Worm (Caenorhabditis elegans): ENCODE data around the gene Y46E12A.3.

Gene Y46E12A.3

ce11 chrIII:1717772-1718171, 37.0 kb downstream of the Y46E12A.3 start:
- TF ChIP-seq nhr-12 (tag; optimal IDR thresholded peaks at IDR 0.05), result no peak
- no peak for TF ChIP-seq nhr-76 (tag; optimal IDR thresholded peaks at IDR 0.05)
- no peak for TF ChIP-seq ceh-83 (GFP tag; optimal IDR thresholded peaks at IDR 0.05)
- TF ChIP-seq unc-62 (GFP tag; optimal IDR thresholded peaks at IDR 0.05), result no peak
- no peak for TF ChIP-seq blmp-1 (tag; optimal IDR thresholded peaks at IDR 0.05)
- no peak for TF ChIP-seq cnd-1 (tag; optimal IDR thresholded peaks at IDR 0.05)
- no peak for TF ChIP-seq mab-5 (tag; optimal IDR thresholded peaks at IDR 0.05)
- no peak for TF ChIP-seq sptf-1 (tag; optimal IDR thresholded peaks at IDR 0.05)
- TF ChIP-seq flh-1 (GFP tag; optimal IDR thresholded peaks at IDR 0.05), result no peak
- no peak for TF ChIP-seq unc-120 (tag; optimal IDR thresholded peaks at IDR 0.05; ENCODE audit: poor library complexity, severe bottlenecking)
- TF ChIP-seq ceh-43 (GFP tag; optimal IDR thresholded peaks at IDR 0.05), result no peak
- TF ChIP-seq bed-3 (GFP tag; optimal IDR thresholded peaks at IDR 0.05), result no peak
- no peak for TF ChIP-seq elt-3 (tag; optimal IDR thresholded peaks at IDR 0.05)
- no peak for TF ChIP-seq elt-1 (tag; optimal IDR thresholded peaks at IDR 0.05; ENCODE audit: borderline replicate concordance, insufficient read depth)
- no peak for TF ChIP-seq lsy-2 (tag; optimal IDR thresholded peaks at IDR 0.05)
- TF ChIP-seq ces-1 (GFP tag; optimal IDR thresholded peaks at IDR 0.05), result no peak
- no peak for TF ChIP-seq tbx-8 (GFP tag; optimal IDR thresholded peaks at IDR 0.05)

ce11 chrIII:1713991-1714611, 40.6 kb downstream of the Y46E12A.3 start:
- no peak for TF ChIP-seq ham-2 (GFP tag; optimal IDR thresholded peaks at IDR 0.05)
- no peak for TF ChIP-seq unc-62 (GFP tag; optimal IDR thresholded peaks at IDR 0.05)
- no peak for TF ChIP-seq hlh-1 (tag; optimal IDR thresholded peaks at IDR 0.05)
- no peak for TF ChIP-seq nhr-28 (tag; optimal IDR thresholded peaks at IDR 0.05)
- TF ChIP-seq sem-2 (GFP tag; optimal IDR thresholded peaks at IDR 0.05), result no peak
- no peak for TF ChIP-seq unc-120 (tag; optimal IDR thresholded peaks at IDR 0.05; ENCODE audit: poor library complexity, severe bottlenecking)
- TF ChIP-seq ceh-83 (GFP tag; optimal IDR thresholded peaks at IDR 0.05), result no peak
- no peak for TF ChIP-seq ztf-11 (tag; optimal IDR thresholded peaks at IDR 0.05)

ce11 chrIII:1705799-1706198, 48.9 kb downstream of the Y46E12A.3 start, which contains the start of the genes fbxa-13 and Y22D7AR.2:
fbxa-13 (minus strand) TSS chrIII:1705899.
Y22D7AR.2 (plus strand) TSS chrIII:1705946.
- TF ChIP-seq mep-1 (tag; optimal IDR thresholded peaks at IDR 0.05), result no peak
- TF ChIP-seq ham-2 (GFP tag; optimal IDR thresholded peaks at IDR 0.05), result no peak
- TF ChIP-seq elt-1 (tag; optimal IDR thresholded peaks at IDR 0.05; ENCODE audit: borderline replicate concordance, insufficient read depth), result no peak
- TF ChIP-seq lin-13 (tag; optimal IDR thresholded peaks at IDR 0.05), result no peak
- no peak for TF ChIP-seq sptf-1 (tag; optimal IDR thresholded peaks at IDR 0.05)
- no peak for TF ChIP-seq lsy-2 (tag; optimal IDR thresholded peaks at IDR 0.05)
- TF ChIP-seq M03D4.4 (tag; optimal IDR thresholded peaks at IDR 0.05), result no peak
- TF ChIP-seq nhr-76 (tag; optimal IDR thresholded peaks at IDR 0.05), result no peak
- TF ChIP-seq sem-2 (GFP tag; optimal IDR thresholded peaks at IDR 0.05), result no peak
- TF ChIP-seq nhr-28 (tag; optimal IDR thresholded peaks at IDR 0.05), result no peak
- TF ChIP-seq drap-1 (GFP tag; optimal IDR thresholded peaks at IDR 0.05), result no peak
- TF ChIP-seq flh-1 (GFP tag; optimal IDR thresholded peaks at IDR 0.05), result no peak
- TF ChIP-seq nhr-237 (tag; optimal IDR thresholded peaks at IDR 0.05), result no peak
- no peak for TF ChIP-seq tbx-8 (GFP tag; optimal IDR thresholded peaks at IDR 0.05)
- TF ChIP-seq ceh-39 (tag; optimal IDR thresholded peaks at IDR 0.05), result no peak
- TF ChIP-seq unc-39 (tag; optimal IDR thresholded peaks at IDR 0.05), result no peak
- TF ChIP-seq nhr-12 (tag; optimal IDR thresholded peaks at IDR 0.05), result no peak

ce11 chrIII:1705331-1705730, 49.4 kb downstream of the Y46E12A.3 start:
- TF ChIP-seq unc-120 (tag; optimal IDR thresholded peaks at IDR 0.05; ENCODE audit: poor library complexity, severe bottlenecking), result no peak
- TF ChIP-seq nhr-237 (tag; optimal IDR thresholded peaks at IDR 0.05), result no peak

ce11 chrIII:1704020-1704419, 50.7 kb downstream of the Y46E12A.3 start:
- peak; percentile 4 for TF ChIP-seq ham-2 (GFP tag; optimal IDR thresholded peaks at IDR 0.05)
- no peak for TF ChIP-seq mab-5 (tag; optimal IDR thresholded peaks at IDR 0.05)

- TF ChIP-seq cnd-1 (tag; optimal IDR thresholded peaks at IDR 0.05) (no peak), mls-2 (tag; optimal IDR thresholded peaks at IDR 0.05) (no peak), ceh-83 (GFP tag; optimal IDR thresholded peaks at IDR 0.05) (no peak), unc-39 (tag; optimal IDR thresholded peaks at IDR 0.05) (no peak), tbx-8 (GFP tag; optimal IDR thresholded peaks at IDR 0.05) (no peak), ceh-43 (GFP tag; optimal IDR thresholded peaks at IDR 0.05) (no peak), lin-13 (tag; optimal IDR thresholded peaks at IDR 0.05) (no peak), hlh-1 (tag; optimal IDR thresholded peaks at IDR 0.05) (no peak), ham-2 (GFP tag; optimal IDR thresholded peaks at IDR 0.05) (no peak), mab-5 (tag; optimal IDR thresholded peaks at IDR 0.05) (no peak), lin-32 (GFP tag; optimal IDR thresholded peaks at IDR 0.05) (no peak), unc-120 (tag; optimal IDR thresholded peaks at IDR 0.05; ENCODE audit: poor library complexity, severe bottlenecking) (no peak), nhr-28 (tag; optimal IDR thresholded peaks at IDR 0.05) (no peak)
Observed at ce11 chrIII:1702337-1702736, 52.4 kb downstream of the Y46E12A.3 start, which contains the start of gene spex-3. spex-3 (minus strand) TSS chrIII:1702437.

Data from whole organism, mixed stage, embryonic.